Fruit fly (Drosophila melanogaster) S2 (cell line): ENCODE data around the gene TP53INP.

ENCODE experiments used
- CG8478 ChIP-seq: fragments of >200 bp; optimal IDR thresholded peaks from 2 replicates; lab custom pipeline; 2018
- CTCF ChIP-seq, 2 experiments: fragments of >200 bp; optimal IDR thresholded peaks; 2 replicates each; lab custom pipeline; 2018

Gene TP53INP

DNA sequence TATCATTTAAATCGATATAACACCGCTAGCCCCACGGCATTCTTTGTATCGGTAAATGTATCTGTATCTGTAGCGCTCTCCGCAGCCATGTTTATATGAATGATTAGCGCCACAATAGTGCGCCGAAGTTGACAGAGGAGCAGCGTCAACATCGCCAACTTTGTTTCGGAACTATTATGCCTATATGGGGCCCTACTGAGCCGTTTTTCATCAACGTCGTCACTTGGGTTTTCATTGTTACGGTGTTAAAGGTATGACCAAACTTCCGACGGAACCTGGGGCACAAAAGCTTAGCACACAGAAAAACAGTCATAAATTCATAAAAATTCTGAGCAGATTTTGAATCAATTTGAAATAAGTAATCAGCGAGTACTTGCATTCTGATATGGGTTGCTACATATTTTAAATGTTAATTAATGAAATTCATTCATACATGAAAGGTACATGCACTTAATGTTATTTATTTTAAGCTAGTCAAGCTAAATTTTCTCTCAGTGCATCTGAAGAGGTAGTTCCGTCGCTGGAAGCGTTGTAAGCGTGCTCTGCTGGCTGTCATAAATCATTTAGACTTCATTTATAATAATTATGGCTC lies 54.8 kb downstream of the TP53INP start, which contains the start of gene CG15023:
Gene CG15023, minus strand, starts transcription at position 51 of the 592 bp plus-strand sequence.
- TF ChIP-seq CTCF (optimal IDR thresholded peaks at IDR 0.05; lab: Kevin White, UChicago) (no peak), CG8478 (lab: Kevin White, UChicago) (no peak)

- TF ChIP-seq CG8478 (lab: Kevin White, UChicago): no peak
- no peak for TF ChIP-seq CTCF (optimal IDR thresholded peaks at IDR 0.05; lab: Kevin White, UChicago)
Observed at dm6 chr3L:4463773-4464301, 57.1 kb downstream of the TP53INP start, which contains the start of gene CG15024. TSS of gene CG15024 (minus strand) at chr3L:4463823.

DNA sequence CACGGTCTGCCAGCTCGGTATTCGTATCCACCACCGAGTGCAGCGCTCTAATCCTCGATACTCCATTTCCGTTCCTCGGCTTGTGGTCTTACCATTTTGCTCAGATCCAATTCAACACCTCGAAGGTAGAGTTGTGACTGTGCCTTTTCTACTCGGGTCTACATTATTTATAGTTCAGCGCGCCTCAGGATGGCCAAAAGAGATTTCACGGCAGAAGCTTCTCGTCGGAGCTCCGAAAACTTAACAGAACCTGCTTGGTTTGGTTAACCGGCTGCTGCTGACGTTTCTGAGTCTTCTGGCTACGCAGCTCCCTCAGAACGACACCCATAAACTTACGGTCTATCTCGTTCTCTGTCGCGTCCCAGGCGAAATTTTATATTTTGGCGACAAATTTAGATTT lies 59.8 kb downstream of the TP53INP start, which contains the start of gene CG32241:
Gene CG32241, minus strand, starts transcription at position 101 of the 400 bp plus-strand sequence.
- TF ChIP-seq CG8478 (lab: Kevin White, UChicago): no peak
- no peak for TF ChIP-seq CTCF (optimal IDR thresholded peaks at IDR 0.05; lab: Kevin White, UChicago)

DNA sequence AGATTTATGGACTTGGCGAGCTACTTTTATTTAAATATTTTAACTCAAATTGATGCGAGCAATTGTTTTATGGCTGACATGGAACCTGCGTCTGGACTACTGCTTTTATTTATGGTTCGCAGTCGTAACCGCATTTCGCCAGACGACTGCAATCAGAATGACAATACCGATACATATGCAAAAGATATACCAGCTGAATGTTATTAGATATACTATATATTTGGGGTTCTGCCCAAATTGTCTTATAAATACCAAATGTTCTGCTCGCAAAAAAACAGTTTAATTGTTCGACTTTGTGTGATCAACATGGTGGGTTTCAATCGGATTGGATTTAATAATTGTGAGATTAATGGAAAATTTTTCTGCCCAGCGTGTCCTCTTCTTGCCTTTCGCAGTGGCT lies 63.0 kb downstream of the TP53INP start, which contains the start of gene CG32249:
Gene CG32249, plus strand, starts transcription at position 301 of the 400 bp plus-strand sequence.
- TF ChIP-seq CG8478 (lab: Kevin White, UChicago) (no peak), CTCF (optimal IDR thresholded peaks at IDR 0.05; lab: Kevin White, UChicago) (no peak)
